Worm (Caenorhabditis elegans) whole organism, L3 larva: ENCODE results near the gene C04E12.5.
"Not testable (repeated sequence)": the region's sequence is repeated elsewhere in the genome, so short reads cannot be mapped to it uniquely, and the experiment has no call there.

Source experiments
- ZK546.5 ChIP-seq: sonication (generic microtip); optimal IDR thresholded peaks from 2 replicates; lab custom pipeline; 2017; ENCODE audit warnings: missing biosample characterization, missing genetic modification characterization
- aly-2 ChIP-seq: fragments of 150-350 bp; optimal IDR thresholded peaks from 2 replicates; lab custom pipeline; 2014; ENCODE audit warnings: missing biosample characterization, missing genetic modification characterization
- ceh-28 ChIP-seq: fragments of 150-350 bp; optimal IDR thresholded peaks from 2 replicates; lab custom pipeline; 2014; ENCODE audit warnings: missing biosample characterization, missing genetic modification reagents, missing genetic modification characterization
- daf-12 ChIP-seq: fragments of 150-350 bp; optimal IDR thresholded peaks from 2 replicates; lab custom pipeline; 2014; ENCODE audit warnings: missing biosample characterization, missing genetic modification reagents, missing genetic modification characterization
- fkh-10 ChIP-seq: sonication (generic microtip); optimal IDR thresholded peaks from 2 replicates; lab custom pipeline; 2017; ENCODE audit warnings: missing biosample characterization, missing genetic modification reagents, missing genetic modification characterization
- fos-1 ChIP-seq: fragments of 150-350 bp; optimal IDR thresholded peaks from 2 replicates; lab custom pipeline; 2014; ENCODE audit warnings: missing biosample characterization, missing genetic modification characterization
- nfya-1 ChIP-seq: sonication (generic microtip); optimal IDR thresholded peaks from 2 replicates; lab custom pipeline; 2017; ENCODE audit warnings: missing genetic modification characterization, mild to moderate bottlenecking, missing compliant biosample characterization, antibody characterized with exemption, moderate library complexity; ENCODE audit not compliant: insufficient read depth
- nhr-28 ChIP-seq: fragments of 150-350 bp; optimal IDR thresholded peaks from 2 replicates; lab custom pipeline; 2014; ENCODE audit warnings: missing biosample characterization, missing genetic modification characterization
- nhr-67 ChIP-seq: fragments of 150-350 bp; optimal IDR thresholded peaks from 2 replicates; lab custom pipeline; 2014; ENCODE audit warnings: missing biosample characterization, missing genetic modification characterization
- pha-4 ChIP-seq: fragments of 150-350 bp; optimal IDR thresholded peaks from 2 replicates; lab custom pipeline; 2014; ENCODE audit warnings: missing biosample characterization, missing genetic modification reagents, missing genetic modification characterization
- pqm-1 ChIP-seq: fragments of 150-350 bp; optimal IDR thresholded peaks from 2 replicates; lab custom pipeline; 2017; ENCODE audit warnings: missing biosample characterization, missing genetic modification characterization, inconsistent platforms
- zag-1 ChIP-seq: fragments of 150-350 bp; optimal IDR thresholded peaks from 2 replicates; lab custom pipeline; 2014; ENCODE audit warnings: missing biosample characterization, missing genetic modification characterization
- ztf-11 ChIP-seq: fragments of 150-350 bp; optimal IDR thresholded peaks from 2 replicates; lab custom pipeline; 2014; ENCODE audit warnings: missing biosample characterization, missing genetic modification characterization
- ztf-4 ChIP-seq: fragments of 150-350 bp; optimal IDR thresholded peaks from 2 replicates; lab custom pipeline; 2014; ENCODE audit warnings: missing biosample characterization, missing genetic modification characterization

DNA sequence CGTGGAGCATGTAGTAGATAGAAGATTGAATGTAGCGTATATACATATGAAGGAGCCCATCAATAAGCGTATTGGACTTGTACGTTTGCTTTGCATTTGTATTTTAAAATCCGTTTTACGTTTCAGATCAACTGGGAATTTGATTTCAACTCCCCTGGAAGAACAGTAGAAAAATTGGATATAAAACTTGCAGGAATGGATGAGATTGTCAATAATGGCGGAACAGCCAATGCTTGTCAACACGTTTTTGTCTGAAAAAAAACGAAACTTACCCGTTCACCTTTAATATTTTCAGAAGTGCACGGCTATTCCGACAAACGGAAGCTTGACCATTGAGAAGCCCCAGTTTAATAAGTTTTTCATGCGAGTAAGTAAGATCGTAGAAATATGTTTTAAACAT, 9.4 kb downstream of the C04E12.5 start, which contains the start of gene C04E12.2:
- not testable (repeated sequence) for TF ChIP-seq pha-4; ztf-4 (tag; lab: Kevin White, UChicago); aly-2 (tag; lab: Kevin White, UChicago); fkh-10; ZK546.5 (tag; lab: Kevin White, UChicago); pqm-1; nfya-1 (tag; lab: Kevin White, UChicago); fos-1; zag-1; ztf-11 (tag; lab: Kevin White, UChicago); nhr-67 (tag; lab: Kevin White, UChicago); daf-12 (tag; lab: Kevin White, UChicago); ceh-28 (tag; lab: Kevin White, UChicago); nhr-28 (tag; lab: Kevin White, UChicago)
